Worm (Caenorhabditis elegans) whole organism, L3 larva: Measurements from ENCODE around the gene F58H1.8.

Experiments
- ceh-28 ChIP-seq: fragments of 150-350 bp; optimal IDR thresholded peaks from 2 replicates; lab custom pipeline; 2014; ENCODE audit warnings: missing biosample characterization, missing genetic modification reagents, missing genetic modification characterization
- egl-5 ChIP-seq: fragments of 150-350 bp; optimal IDR thresholded peaks from 2 replicates; lab custom pipeline; 2017; ENCODE audit warnings: missing biosample characterization, missing genetic modification reagents, missing genetic modification characterization, inconsistent platforms
- eor-1 ChIP-seq, 2 experiments: fragments of 150-350 bp; optimal IDR thresholded peaks; 2 replicates each; lab custom pipeline; 2014 to 2018; ENCODE audit warnings: missing biosample characterization in 2 of 2, missing genetic modification characterization in 2 of 2
- jun-1 ChIP-seq: fragments of 150-350 bp; optimal IDR thresholded peaks from 2 replicates; lab custom pipeline; 2014; ENCODE audit warnings: missing biosample characterization, missing genetic modification reagents, missing genetic modification characterization
- lin-15B ChIP-seq: fragments of 150-350 bp; optimal IDR thresholded peaks from 2 replicates; lab custom pipeline; 2014; ENCODE audit warnings: missing biosample characterization, missing genetic modification characterization
- lin-39 ChIP-seq: fragments of 150-350 bp; optimal IDR thresholded peaks from 2 replicates; lab custom pipeline; 2018; ENCODE audit warnings: missing biosample characterization, missing genetic modification reagents, missing genetic modification characterization
- nhr-11 ChIP-seq: fragments of 150-350 bp; optimal IDR thresholded peaks from 2 replicates; lab custom pipeline; 2014; ENCODE audit warnings: missing biosample characterization, missing genetic modification characterization
- nhr-237 ChIP-seq: fragments of 150-350 bp; optimal IDR thresholded peaks from 2 replicates; lab custom pipeline; 2014; ENCODE audit warnings: missing biosample characterization, missing genetic modification characterization
- nhr-76 ChIP-seq: fragments of 150-350 bp; sonication (generic microtip); optimal IDR thresholded peaks from 5 replicates; lab custom pipeline; 2014; ENCODE audit warnings: missing biosample characterization, missing genetic modification characterization
- nhr-77 ChIP-seq: fragments of 150-350 bp; optimal IDR thresholded peaks from 2 replicates; lab custom pipeline; 2014; ENCODE audit warnings: missing biosample characterization, missing genetic modification characterization
- tbx-2 ChIP-seq: sonication (generic microtip); optimal IDR thresholded peaks from 2 replicates; lab custom pipeline; 2016; ENCODE audit warnings: mild to moderate bottlenecking, missing genetic modification characterization, missing compliant biosample characterization
- unc-39 ChIP-seq: sonication (generic microtip); optimal IDR thresholded peaks from 4 replicates; lab custom pipeline; 2017; ENCODE audit warnings: missing biosample characterization, missing genetic modification characterization
- unc-62 ChIP-seq: fragments of 150-350 bp; sonication (generic microtip); optimal IDR thresholded peaks from 4 replicates; lab custom pipeline; 2014; ENCODE audit warnings: missing biosample characterization, missing genetic modification reagents, missing genetic modification characterization
- ztf-11 ChIP-seq: fragments of 150-350 bp; optimal IDR thresholded peaks from 2 replicates; lab custom pipeline; 2014; ENCODE audit warnings: missing biosample characterization, missing genetic modification characterization

DNA sequence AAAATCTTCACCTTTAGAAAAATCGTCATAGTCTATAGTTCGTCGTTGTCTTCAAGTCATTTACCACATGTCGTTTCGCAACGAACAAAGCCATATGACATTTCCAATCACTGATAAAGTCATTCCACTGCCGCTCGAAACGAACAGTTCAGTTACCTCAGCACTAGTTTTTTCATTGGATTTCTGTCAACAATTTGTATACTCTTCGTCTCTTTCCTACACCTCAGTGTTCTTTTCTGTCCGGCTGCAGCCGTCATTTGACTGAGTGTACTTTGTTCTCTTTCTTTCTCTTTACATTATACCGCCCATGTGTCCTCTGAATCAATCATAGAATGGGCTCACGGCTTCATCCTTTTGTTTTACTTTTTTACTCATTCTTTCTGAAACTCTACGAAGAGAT lies 13.7 kb upstream of the F58H1.8 start:
- TF ChIP-seq nhr-237 (tag; lab: Kevin White, UChicago) (no peak), unc-39 (no peak), egl-5 (no peak), ceh-28 (tag; lab: Kevin White, UChicago) (peak; percentile 2), lin-39 (tag; lab: Kevin White, UChicago) (peak; percentile 59), ztf-11 (tag; lab: Kevin White, UChicago) (no peak), nhr-11 (no peak), tbx-2 (tag; lab: Kevin White, UChicago) (no peak), unc-62 (GFP tag; lab: Kevin White, UChicago) (no peak), jun-1 (peak; percentile 16), lin-15B (tag; lab: Kevin White, UChicago) (no peak), nhr-76 (tag; lab: Kevin White, UChicago) (no peak), nhr-77 (tag; lab: Kevin White, UChicago) (no peak), eor-1 (tag; optimal IDR thresholded peaks at IDR 0.05; lab: Kevin White, UChicago) (no peak)
